Fruit fly (Drosophila melanogaster) whole organism, wandering third instar larva: ENCODE measurements around the gene CG6028.
A peak's percentile ranks its signal among the peaks of the same experiment; 100 is the strongest.

ENCODE experiments used
- Abd-B ChIP-seq: fragments of >200 bp; optimal IDR thresholded peaks from 2 replicates; lab custom pipeline; 2017; ENCODE audit warnings: missing biosample characterization, missing genetic modification characterization
- CG32264 ChIP-seq: fragments of 200-800 bp; sonication (Bioruptor generic); optimal IDR thresholded peaks from 2 replicates; lab custom pipeline; 2016; ENCODE audit warnings: missing biosample characterization, missing genetic modification characterization
- CG9705 ChIP-seq: fragments of 200-800 bp; sonication (Bioruptor generic); optimal IDR thresholded peaks from 2 replicates; lab custom pipeline; 2018; ENCODE audit warnings: missing biosample characterization, mild to moderate bottlenecking, missing genetic modification characterization
- CrebA ChIP-seq: fragments of 200-800 bp; sonication (Bioruptor generic); optimal IDR thresholded peaks from 2 replicates; lab custom pipeline; 2016; ENCODE audit warnings: missing biosample characterization, mild to moderate bottlenecking, missing genetic modification characterization, borderline replicate concordance
- Dfd ChIP-seq: fragments of >200 bp; optimal IDR thresholded peaks from 2 replicates; lab custom pipeline; 2017; ENCODE audit warnings: missing biosample characterization, missing genetic modification characterization
- Dif ChIP-seq: fragments of 200-275, 200-300 bp; sonication (Bioruptor generic); optimal IDR thresholded peaks from 2 replicates; lab custom pipeline; 2018; ENCODE audit warnings: missing biosample characterization, missing genetic modification characterization; ENCODE audit not compliant: partially characterized antibody
- GATAd ChIP-seq: sonication (Bioruptor generic); optimal IDR thresholded peaks from 2 replicates; lab custom pipeline; 2016; ENCODE audit warnings: missing biosample characterization, missing genetic modification characterization
- HLH106 ChIP-seq: fragments of 200-800 bp; optimal IDR thresholded peaks from 3 replicates; lab custom pipeline; 2019; ENCODE audit warnings: missing biosample characterization, mild to moderate bottlenecking, missing genetic modification characterization, moderate library complexity
- Hnf4 ChIP-seq: fragments of 200-800 bp; sonication (Bioruptor generic); optimal IDR thresholded peaks from 2 replicates; lab custom pipeline; 2016; ENCODE audit warnings: missing biosample characterization, mild to moderate bottlenecking, missing genetic modification characterization
- Hr78 ChIP-seq: fragments of >200 bp; optimal IDR thresholded peaks from 2 replicates; lab custom pipeline; 2017; ENCODE audit warnings: missing biosample characterization, missing genetic modification characterization
- Hr83 ChIP-seq: fragments of 200-300 bp; sonication (Bioruptor generic); optimal IDR thresholded peaks from 2 replicates; lab custom pipeline; 2016; ENCODE audit warnings: missing biosample characterization, mild to moderate bottlenecking, missing genetic modification characterization, moderate library complexity; ENCODE audit not compliant: poor library complexity, severe bottlenecking
- Jra ChIP-seq: sonication (Bioruptor generic); optimal IDR thresholded peaks from 2 replicates; lab custom pipeline; 2016; ENCODE audit warnings: missing biosample characterization, missing genetic modification characterization
- Mio ChIP-seq: sonication (Bioruptor generic); optimal IDR thresholded peaks from 2 replicates; lab custom pipeline; 2016; ENCODE audit warnings: missing biosample characterization, missing genetic modification characterization
- Myc ChIP-seq: fragments of >200 bp; optimal IDR thresholded peaks from 2 replicates; lab custom pipeline; 2017
- N ChIP-seq: fragments of >200 bp; optimal IDR thresholded peaks from 2 replicates; lab custom pipeline; 2018; ENCODE audit warnings: missing biosample characterization, missing external identifiers, missing genetic modification characterization
- OdsH ChIP-seq: fragments of 200-800 bp; sonication (Bioruptor generic); optimal IDR thresholded peaks from 2 replicates; lab custom pipeline; 2016; ENCODE audit warnings: missing biosample characterization, mild to moderate bottlenecking, missing genetic modification characterization
- Rel ChIP-seq, 2 experiments: fragments of 200-800 bp; sonication (Bioruptor generic) in 1 of 2; optimal IDR thresholded peaks; 2 replicates in 1 of 2; 3 replicates in 1 of 2; lab custom pipeline; 2016 to 2019; ENCODE audit warnings: mild to moderate bottlenecking in 2 of 2, missing biosample characterization in 2 of 2, missing genetic modification characterization in 2 of 2, moderate library complexity in 1 of 2
- Sp1 ChIP-seq: fragments of 200-800 bp; sonication (Bioruptor generic); optimal IDR thresholded peaks from 3 replicates; lab custom pipeline; 2019; ENCODE audit warnings: missing biosample characterization, mild to moderate bottlenecking, missing genetic modification characterization, moderate library complexity
- Vsx2 ChIP-seq: fragments of 200-300, 225-300 bp; sonication (Bioruptor generic); optimal IDR thresholded peaks from 2 replicates; lab custom pipeline; 2018; ENCODE audit warnings: missing biosample characterization, missing genetic modification characterization; ENCODE audit not compliant: partially characterized antibody
- br ChIP-seq: fragments of 200-800 bp; sonication (Bioruptor generic); optimal IDR thresholded peaks from 2 replicates; lab custom pipeline; 2016; ENCODE audit warnings: missing biosample characterization, missing genetic modification characterization
- brk ChIP-seq: fragments of 200-800 bp; sonication (Bioruptor generic); optimal IDR thresholded peaks from 2 replicates; lab custom pipeline; 2016; ENCODE audit warnings: missing biosample characterization, mild to moderate bottlenecking, missing genetic modification characterization
- dl ChIP-seq, 2 experiments: fragments of 175-275, 200-275 bp in 1 of 2; fragments of 200-275 bp in 1 of 2; sonication (Bioruptor generic); optimal IDR thresholded peaks; lab custom pipeline; 2018; ENCODE audit warnings: mild to moderate bottlenecking in 2 of 2, missing biosample characterization in 2 of 2, missing genetic modification characterization in 2 of 2, moderate library complexity in 2 of 2; ENCODE audit not compliant: partially characterized antibody in 2 of 2, insufficient read depth in 1 of 2
- dmrt93B ChIP-seq: fragments of 200-800 bp; sonication (Bioruptor generic); optimal IDR thresholded peaks from 2 replicates; lab custom pipeline; 2018; ENCODE audit warnings: missing biosample characterization, mild to moderate bottlenecking, missing genetic modification characterization
- dsf ChIP-seq: sonication (Bioruptor generic); optimal IDR thresholded peaks from 2 replicates; lab custom pipeline; 2016; ENCODE audit warnings: missing biosample characterization, missing genetic modification characterization, borderline replicate concordance
- ey ChIP-seq: fragments of 200-800 bp; sonication (Bioruptor generic); optimal IDR thresholded peaks from 2 replicates; lab custom pipeline; 2016; ENCODE audit warnings: missing biosample characterization, missing genetic modification characterization
- foxo ChIP-seq, 2 experiments: fragments of 200-800 bp; sonication (Bioruptor generic); optimal IDR thresholded peaks; 2 replicates in 1 of 2; 3 replicates in 1 of 2; lab custom pipeline; 2016 to 2017; ENCODE audit warnings: missing biosample characterization in 2 of 2, missing genetic modification characterization in 2 of 2
- fru ChIP-seq: fragments of 200-800 bp; sonication (Bioruptor generic); optimal IDR thresholded peaks from 3 replicates; lab custom pipeline; 2016; ENCODE audit warnings: missing biosample characterization, mild to moderate bottlenecking, missing genetic modification characterization
- h ChIP-seq: fragments of 200-800 bp; sonication (Bioruptor generic); optimal IDR thresholded peaks from 3 replicates; lab custom pipeline; 2016; ENCODE audit warnings: missing biosample characterization, mild to moderate bottlenecking, missing genetic modification characterization
- jim ChIP-seq: fragments of 175-275, 200-325 bp; sonication (Bioruptor generic); optimal IDR thresholded peaks from 2 replicates; lab custom pipeline; 2016; ENCODE audit warnings: missing biosample characterization, mild to moderate bottlenecking, missing genetic modification characterization
- lola ChIP-seq: fragments of >200 bp; optimal IDR thresholded peaks from 2 replicates; lab custom pipeline; 2017; ENCODE audit warnings: missing biosample characterization, missing genetic modification characterization
- pan ChIP-seq: fragments of >200 bp; optimal IDR thresholded peaks from 2 replicates; lab custom pipeline; 2017
- psq ChIP-seq: fragments of 200-800 bp; sonication (Bioruptor generic); optimal IDR thresholded peaks from 3 replicates; lab custom pipeline; 2017; ENCODE audit warnings: missing biosample characterization, mild to moderate bottlenecking, missing genetic modification characterization, moderate library complexity
- rgr ChIP-seq: fragments of 200-800 bp; sonication (Bioruptor generic); optimal IDR thresholded peaks from 3 replicates; lab custom pipeline; 2016; ENCODE audit warnings: missing biosample characterization, mild to moderate bottlenecking, missing genetic modification characterization
- sage ChIP-seq: fragments of 200-800 bp; sonication (Bioruptor generic); optimal IDR thresholded peaks from 2 replicates; lab custom pipeline; 2016; ENCODE audit warnings: missing biosample characterization, mild to moderate bottlenecking, missing genetic modification characterization
- sv ChIP-seq: fragments of 200-800 bp; sonication (Bioruptor generic); optimal IDR thresholded peaks from 3 replicates; lab custom pipeline; 2016; ENCODE audit warnings: missing biosample characterization, missing genetic modification characterization
- tai ChIP-seq: sonication (Bioruptor generic); optimal IDR thresholded peaks from 2 replicates; lab custom pipeline; 2016; ENCODE audit warnings: missing biosample characterization, missing genetic modification characterization
- usp ChIP-seq: fragments of >200 bp; optimal IDR thresholded peaks from 2 replicates; lab custom pipeline; 2017; ENCODE audit warnings: missing biosample characterization, missing genetic modification characterization
- woc ChIP-seq: sonication (Bioruptor generic); optimal IDR thresholded peaks from 2 replicates; lab custom pipeline; 2016; ENCODE audit warnings: missing biosample characterization, mild to moderate bottlenecking, missing genetic modification characterization

CG6028 gene

dm6 chr3R:22025320-22025719, at the start of gene CG6028:
Gene CG6028 (minus strand): TSS chr3R:22025506.
- TF ChIP-seq GATAd (GFP tag; lab: Kevin White, UChicago) (no peak), brk (GFP tag; lab: Kevin White, UChicago) (no peak), Myc (lab: Kevin White, UChicago) (no peak), dmrt93B (GFP tag; lab: Kevin White, UChicago) (no peak), rgr (peak; percentile 59), OdsH (no peak), usp (no peak), woc (peak; percentile 57), br (GFP tag; lab: Kevin White, UChicago) (peak; percentile 50), Mio (GFP tag; lab: Kevin White, UChicago) (no peak), Hnf4 (GFP tag; lab: Kevin White, UChicago) (peak; percentile 75), sage (GFP tag; lab: Kevin White, UChicago) (no peak), dl (GFP tag; optimal IDR thresholded peaks at IDR 0.05; lab: Kevin White, UChicago; ENCODE audit: insufficient read depth in 1 of 2, partially characterized antibody in 2 of 2) (no peak), Hr83 (peak; percentile 77), Hr78 (GFP tag; lab: Kevin White, UChicago) (no peak), N (no peak), ey (peak; percentile 27), pan (lab: Kevin White, UChicago) (no peak), Abd-B (GFP tag; lab: Kevin White, UChicago) (no peak), Vsx2 (GFP tag; lab: Kevin White, UChicago) (no peak), jim (GFP tag; lab: Kevin White, UChicago) (no peak), sv (GFP tag; lab: Kevin White, UChicago) (peak; percentile 20), Dif (GFP tag; lab: Kevin White, UChicago) (no peak), CG32264 (GFP tag; lab: Kevin White, UChicago) (no peak), h (GFP tag; lab: Kevin White, UChicago) (peak; percentile 55), CG9705 (no peak), HLH106 (tag; lab: Kevin White, UChicago) (peak; percentile 30), Dfd (GFP tag; lab: Kevin White, UChicago) (no peak), tai (no peak), psq (GFP tag; lab: Kevin White, UChicago) (peak; percentile 5), Jra (GFP tag; lab: Kevin White, UChicago) (peak; percentile 44), dsf (GFP tag; lab: Kevin White, UChicago) (no peak), CrebA (no peak), Rel (GFP tag; optimal IDR thresholded peaks at IDR 0.05; lab: Kevin White, UChicago) (no peak), Rel (tag; optimal IDR thresholded peaks at IDR 0.05; lab: Kevin White, UChicago) (peak; percentile 68), lola (no peak), fru (GFP tag; lab: Kevin White, UChicago) (peak; percentile 15), Sp1 (GFP tag; lab: Kevin White, UChicago) (peak; percentile 40), foxo (GFP tag; optimal IDR thresholded peaks at IDR 0.05; lab: Kevin White, UChicago) (peak in 1 of 2 experiments; percentile 54)
- TF ChIP-seq, all 38 proteins: peak for 15

dm6 chr3R:22072553-22072952, 47.2 kb upstream of the CG6028 start:
- TF ChIP-seq brk (GFP tag; lab: Kevin White, UChicago) (no peak), Myc (lab: Kevin White, UChicago) (peak; percentile 18), fru (GFP tag; lab: Kevin White, UChicago) (no peak)

- peak; percentile 82 for TF ChIP-seq Dfd (GFP tag; lab: Kevin White, UChicago)
- TF ChIP-seq ey: no peak
- TF ChIP-seq, all 38 proteins: peak for 1
These were observed 46.3 kb upstream of the CG6028 start for dm6 chr3R:22071628-22072027.
